Worm (Caenorhabditis elegans) whole organism, late embryonic: Measurements from ENCODE around the gene psf-1.

Experiments
- C08G9.2 ChIP-seq: sonication (generic microtip); optimal IDR thresholded peaks from 2 replicates; lab custom pipeline; 2016; ENCODE audit warnings: mild to moderate bottlenecking, missing genetic modification characterization, moderate library complexity, missing compliant biosample characterization
- F13H6.1 ChIP-seq: sonication (generic microtip); optimal IDR thresholded peaks from 2 replicates; lab custom pipeline; 2016; ENCODE audit warnings: missing genetic modification characterization, missing compliant biosample characterization
- K09A11.1 ChIP-seq: sonication (generic microtip); optimal IDR thresholded peaks from 2 replicates; lab custom pipeline; 2017; ENCODE audit warnings: antibody characterized with exemption, mild to moderate bottlenecking, missing genetic modification characterization, missing compliant biosample characterization; ENCODE audit not compliant: insufficient read depth
- T23F11.4 ChIP-seq: fragments of 200-800 bp; sonication (Bioruptor generic); optimal IDR thresholded peaks from 2 replicates; lab custom pipeline; 2018; ENCODE audit warnings: mild to moderate bottlenecking, missing genetic modification characterization, missing compliant biosample characterization
- ahr-1 ChIP-seq: sonication (generic microtip); optimal IDR thresholded peaks from 2 replicates; lab custom pipeline; 2016; ENCODE audit warnings: missing genetic modification characterization, missing compliant biosample characterization
- ceh-14 ChIP-seq: sonication (generic microtip); optimal IDR thresholded peaks from 2 replicates; lab custom pipeline; 2016; ENCODE audit warnings: missing genotype, missing genetic modification characterization, missing compliant biosample characterization
- ceh-18 ChIP-seq: sonication (generic microtip); optimal IDR thresholded peaks from 2 replicates; lab custom pipeline; 2016; ENCODE audit warnings: missing genetic modification characterization, missing compliant biosample characterization
- ceh-22 ChIP-seq: sonication (generic microtip); optimal IDR thresholded peaks from 2 replicates; lab custom pipeline; 2017; ENCODE audit warnings: missing biosample characterization, missing genetic modification characterization
- ceh-30 ChIP-seq: fragments of 150-350 bp; optimal IDR thresholded peaks from 2 replicates; lab custom pipeline; 2014; ENCODE audit warnings: missing biosample characterization, missing genetic modification characterization
- ceh-45 ChIP-seq: fragments of 200-800 bp; sonication (Bioruptor generic); IDR thresholded peaks from 2 replicates; pipeline ENCODE4 v1.3.6; 2022; ENCODE audit warnings: missing genetic modification reagents, missing genetic modification characterization, missing compliant biosample characterization
- ceh-6 ChIP-seq: fragments of 200-800 bp; sonication (Bioruptor generic); optimal IDR thresholded peaks from 2 replicates; lab custom pipeline; 2018; ENCODE audit warnings: mild to moderate bottlenecking, missing genetic modification characterization, missing compliant biosample characterization
- ceh-9 ChIP-seq: sonication (generic microtip); optimal IDR thresholded peaks from 2 replicates; lab custom pipeline; 2016; ENCODE audit warnings: mild to moderate bottlenecking, missing genetic modification characterization, inconsistent platforms, missing compliant biosample characterization
- che-1 ChIP-seq: sonication (generic microtip); optimal IDR thresholded peaks from 2 replicates; lab custom pipeline; 2016; ENCODE audit warnings: mild to moderate bottlenecking, missing genetic modification characterization, missing compliant biosample characterization
- dve-1 ChIP-seq: sonication (generic microtip); optimal IDR thresholded peaks from 2 replicates; lab custom pipeline; 2017; ENCODE audit warnings: antibody characterized with exemption, mild to moderate bottlenecking, missing genetic modification characterization, missing compliant biosample characterization
- elt-2 ChIP-seq: sonication (generic microtip); optimal IDR thresholded peaks from 2 replicates; lab custom pipeline; 2016; ENCODE audit warnings: missing genetic modification reagents, missing genetic modification characterization, missing compliant biosample characterization
- fkh-10 ChIP-seq: fragments of 150-350 bp; optimal IDR thresholded peaks from 2 replicates; lab custom pipeline; 2014; ENCODE audit warnings: missing biosample characterization, missing genetic modification reagents, missing genetic modification characterization
- hlh-13 ChIP-seq: fragments of 200-800 bp; sonication (Bioruptor generic); optimal IDR thresholded peaks from 2 replicates; lab custom pipeline; 2018; ENCODE audit warnings: mild to moderate bottlenecking, missing genetic modification characterization, missing compliant biosample characterization
- hlh-15 ChIP-seq: sonication (generic microtip); optimal IDR thresholded peaks from 2 replicates; lab custom pipeline; 2016; ENCODE audit warnings: missing genetic modification characterization, missing compliant biosample characterization
- hlh-30 ChIP-seq: sonication (generic microtip); optimal IDR thresholded peaks from 2 replicates; lab custom pipeline; 2017; ENCODE audit warnings: antibody characterized with exemption, missing genetic modification characterization, missing compliant biosample characterization; ENCODE audit not compliant: insufficient read depth
- lin-11 ChIP-seq: fragments of 200-800 bp; sonication (Bioruptor generic); optimal IDR thresholded peaks from 2 replicates; lab custom pipeline; 2018; ENCODE audit warnings: mild to moderate bottlenecking, missing genetic modification characterization, missing compliant biosample characterization
- madf-2 ChIP-seq: sonication (generic microtip); optimal IDR thresholded peaks from 2 replicates; lab custom pipeline; 2017; ENCODE audit warnings: missing genetic modification characterization, missing compliant biosample characterization
- nhr-11 ChIP-seq: fragments of 150-350 bp; optimal IDR thresholded peaks from 2 replicates; lab custom pipeline; 2014; ENCODE audit warnings: missing biosample characterization, missing genetic modification characterization
- nhr-232 ChIP-seq: sonication (generic microtip); optimal IDR thresholded peaks from 2 replicates; lab custom pipeline; 2016; ENCODE audit warnings: missing genetic modification characterization, missing compliant biosample characterization
- npax-4 ChIP-seq: sonication (generic microtip); optimal IDR thresholded peaks from 2 replicates; lab custom pipeline; 2016; ENCODE audit warnings: missing genetic modification characterization, missing compliant biosample characterization
- pag-3 ChIP-seq: sonication (generic microtip); optimal IDR thresholded peaks from 2 replicates; lab custom pipeline; 2016; ENCODE audit warnings: missing compliant biosample characterization, missing genetic modification characterization, borderline replicate concordance
- pat-9 ChIP-seq: fragments of 200-800 bp; sonication (Bioruptor generic); optimal IDR thresholded peaks from 2 replicates; lab custom pipeline; 2018; ENCODE audit warnings: mild to moderate bottlenecking, missing genetic modification characterization, moderate library complexity, missing compliant biosample characterization
- pqm-1 ChIP-seq: sonication (generic microtip); optimal IDR thresholded peaks from 2 replicates; lab custom pipeline; 2016; ENCODE audit warnings: missing genetic modification characterization, missing compliant biosample characterization
- ref-2 ChIP-seq: sonication (generic microtip); optimal IDR thresholded peaks from 2 replicates; lab custom pipeline; 2016; ENCODE audit warnings: missing genetic modification characterization, missing compliant biosample characterization
- rnt-1 ChIP-seq: sonication (generic microtip); optimal IDR thresholded peaks from 2 replicates; lab custom pipeline; 2016; ENCODE audit warnings: missing genetic modification characterization, missing compliant biosample characterization
- sox-2 ChIP-seq: fragments of 200-800 bp; sonication (Bioruptor generic); IDR thresholded peaks from 2 replicates; pipeline ENCODE4 v1.3.6; 2022; ENCODE audit warnings: missing genetic modification reagents, missing genetic modification characterization, missing compliant biosample characterization
- tbx-2 ChIP-seq: sonication (generic microtip); optimal IDR thresholded peaks from 2 replicates; lab custom pipeline; 2016; ENCODE audit warnings: missing genetic modification characterization, missing compliant biosample characterization
- tbx-7 ChIP-seq: sonication (generic microtip); optimal IDR thresholded peaks from 2 replicates; lab custom pipeline; 2016; ENCODE audit warnings: missing genotype, missing genetic modification characterization, missing compliant biosample characterization
- unc-3 ChIP-seq, 2 experiments: fragments of 200-800 bp in 1 of 2; sonication (Bioruptor generic) in 1 of 2; sonication (generic microtip) in 1 of 2; conservative IDR thresholded peaks in 1 of 2; optimal IDR thresholded peaks in 1 of 2; 2 replicates each; pipeline versions ENCODE4 v1.3.6 to Lab custom; 2016 to 2022; ENCODE audit warnings: missing compliant biosample characterization in 2 of 2, missing genetic modification characterization in 2 of 2, missing genetic modification reagents in 1 of 2
- unc-42 ChIP-seq: sonication (generic microtip); optimal IDR thresholded peaks from 2 replicates; lab custom pipeline; 2016; ENCODE audit warnings: missing genotype, missing genetic modification characterization, missing compliant biosample characterization
- unc-55 ChIP-seq: sonication (generic microtip); optimal IDR thresholded peaks from 2 replicates; lab custom pipeline; 2017; ENCODE audit warnings: missing biosample characterization, missing genetic modification reagents, missing genetic modification characterization
- unc-86 ChIP-seq: sonication (generic microtip); optimal IDR thresholded peaks from 2 replicates; lab custom pipeline; 2016; ENCODE audit warnings: missing genetic modification characterization, missing compliant biosample characterization
- ztf-16 ChIP-seq: sonication (generic microtip); optimal IDR thresholded peaks from 2 replicates; lab custom pipeline; 2017; ENCODE audit warnings: missing genetic modification characterization, missing compliant biosample characterization

psf-1 gene

ce11 chrII:9943837-9944236 is 24.6 kb upstream of the psf-1 start, which contains the start of gene flad-1:
TSS of gene flad-1 (plus strand) at chrII:9944137.
- no peak for TF ChIP-seq ref-2 (tag; lab: Kevin White, UChicago)
- no peak for TF ChIP-seq elt-2 (tag; lab: Kevin White, UChicago)
- no peak for TF ChIP-seq T23F11.4 (GFP tag; lab: Kevin White, UChicago)
- TF ChIP-seq unc-55 (GFP tag; lab: Kevin White, UChicago): no peak
- TF ChIP-seq unc-86 (tag; lab: Kevin White, UChicago): no peak
- TF ChIP-seq ztf-16: no peak
- no peak for TF ChIP-seq tbx-2 (tag; lab: Kevin White, UChicago)
- TF ChIP-seq unc-42 (tag; lab: Kevin White, UChicago): no peak
- TF ChIP-seq hlh-15 (tag; lab: Kevin White, UChicago): no peak
- TF ChIP-seq unc-3 (GFP tag; conservative IDR thresholded peaks at IDR 0.05; lab: Robert Waterston, UW): no peak
- TF ChIP-seq unc-3 (tag; optimal IDR thresholded peaks at IDR 0.05; lab: Kevin White, UChicago): no peak
- no peak for TF ChIP-seq ceh-18
- no peak for TF ChIP-seq sox-2
- TF ChIP-seq ceh-14: no peak

ce11 chrII:9948662-9949061 is 19.8 kb upstream of the psf-1 start:
- TF ChIP-seq hlh-13 (GFP tag; lab: Kevin White, UChicago) (no peak), tbx-7 (tag; lab: Kevin White, UChicago) (no peak), nhr-11 (no peak), ceh-45 (GFP tag; lab: Robert Waterston, UW) (no peak), ref-2 (tag; lab: Kevin White, UChicago) (no peak), K09A11.1 (tag; lab: Kevin White, UChicago) (no peak), ceh-6 (GFP tag; lab: Kevin White, UChicago) (no peak), ahr-1 (tag; lab: Kevin White, UChicago) (no peak), ceh-22 (no peak), pat-9 (tag; lab: Kevin White, UChicago) (no peak), lin-11 (tag; lab: Kevin White, UChicago) (no peak), nhr-232 (tag; lab: Kevin White, UChicago) (no peak), hlh-30 (no peak), unc-86 (tag; lab: Kevin White, UChicago) (no peak), pqm-1 (tag; lab: Kevin White, UChicago) (no peak), fkh-10 (GFP tag; lab: Kevin White, UChicago) (no peak), npax-4 (tag; lab: Kevin White, UChicago) (no peak)

DNA sequence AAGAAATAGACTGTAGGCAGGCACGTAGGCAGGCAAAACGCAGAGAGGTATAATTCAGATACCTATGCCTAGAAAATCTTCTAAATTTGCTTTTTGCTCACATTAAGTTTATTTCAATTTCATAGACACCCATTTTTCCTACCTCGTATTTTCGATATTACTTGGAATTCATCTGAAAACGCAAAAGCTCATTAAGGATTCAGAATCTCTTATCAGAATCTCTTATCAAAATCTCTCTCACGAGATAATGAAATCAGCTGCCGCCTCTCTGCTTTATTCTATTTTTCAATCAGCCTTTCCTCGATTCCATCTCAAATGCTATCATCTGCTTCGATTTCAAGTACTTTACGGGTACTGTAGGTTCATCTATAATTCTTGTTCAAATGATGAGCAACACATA is 16.6 kb upstream of the psf-1 start:
- no peak for TF ChIP-seq hlh-15 (tag; lab: Kevin White, UChicago)
- no peak for TF ChIP-seq hlh-30
- TF ChIP-seq ahr-1 (tag; lab: Kevin White, UChicago): no peak
- TF ChIP-seq ceh-9 (tag; lab: Kevin White, UChicago): no peak
- TF ChIP-seq pat-9 (tag; lab: Kevin White, UChicago): no peak
- TF ChIP-seq F13H6.1 (tag; lab: Kevin White, UChicago): no peak
- TF ChIP-seq che-1 (tag; lab: Kevin White, UChicago): no peak
- TF ChIP-seq rnt-1 (tag; lab: Kevin White, UChicago): no peak
- TF ChIP-seq pag-3 (tag; lab: Kevin White, UChicago): no peak
- TF ChIP-seq ceh-30 (tag; lab: Kevin White, UChicago): no peak
- no peak for TF ChIP-seq tbx-2 (tag; lab: Kevin White, UChicago)
- no peak for TF ChIP-seq madf-2 (tag; lab: Kevin White, UChicago)
- no peak for TF ChIP-seq C08G9.2
- TF ChIP-seq dve-1 (tag; lab: Kevin White, UChicago): no peak
